Worm (Caenorhabditis elegans) whole organism, L3 larva: ENCODE measurements around the gene T16A1.5.

ENCODE experiments used
- ZK546.5 ChIP-seq: sonication (generic microtip); optimal IDR thresholded peaks from 2 replicates; lab custom pipeline; 2017; ENCODE audit warnings: missing biosample characterization, missing genetic modification characterization
- aly-2 ChIP-seq: fragments of 150-350 bp; optimal IDR thresholded peaks from 2 replicates; lab custom pipeline; 2014; ENCODE audit warnings: missing biosample characterization, missing genetic modification characterization
- ceh-16 ChIP-seq: sonication (generic microtip); optimal IDR thresholded peaks from 2 replicates; lab custom pipeline; 2017; ENCODE audit warnings: missing biosample characterization, missing genetic modification characterization
- ceh-28 ChIP-seq: fragments of 150-350 bp; optimal IDR thresholded peaks from 2 replicates; lab custom pipeline; 2014; ENCODE audit warnings: missing biosample characterization, missing genetic modification reagents, missing genetic modification characterization
- ceh-82 ChIP-seq: fragments of 150-350 bp; optimal IDR thresholded peaks from 2 replicates; lab custom pipeline; 2014; ENCODE audit warnings: missing biosample characterization, missing genetic modification characterization
- daf-12 ChIP-seq: fragments of 150-350 bp; optimal IDR thresholded peaks from 2 replicates; lab custom pipeline; 2014; ENCODE audit warnings: missing biosample characterization, missing genetic modification reagents, missing genetic modification characterization
- egl-27 ChIP-seq: sonication (generic microtip); optimal IDR thresholded peaks from 4 replicates; lab custom pipeline; 2017; ENCODE audit warnings: missing biosample characterization, missing genetic modification reagents, missing genetic modification characterization
- egl-5 ChIP-seq: fragments of 150-350 bp; optimal IDR thresholded peaks from 2 replicates; lab custom pipeline; 2017; ENCODE audit warnings: missing biosample characterization, missing genetic modification reagents, missing genetic modification characterization, inconsistent platforms
- elt-1 ChIP-seq: fragments of 150-350 bp; optimal IDR thresholded peaks from 2 replicates; lab custom pipeline; 2014; ENCODE audit warnings: missing biosample characterization, missing genetic modification characterization
- eor-1 ChIP-seq, 2 experiments: fragments of 150-350 bp; optimal IDR thresholded peaks; 2 replicates each; lab custom pipeline; 2014 to 2018; ENCODE audit warnings: missing biosample characterization in 2 of 2, missing genetic modification characterization in 2 of 2
- fkh-10 ChIP-seq: sonication (generic microtip); optimal IDR thresholded peaks from 2 replicates; lab custom pipeline; 2017; ENCODE audit warnings: missing biosample characterization, missing genetic modification reagents, missing genetic modification characterization
- fkh-2 ChIP-seq: fragments of 150-350 bp; optimal IDR thresholded peaks from 2 replicates; lab custom pipeline; 2014; ENCODE audit warnings: missing biosample characterization, missing genetic modification reagents, missing genetic modification characterization
- hmg-11 ChIP-seq: sonication (generic microtip); optimal IDR thresholded peaks from 2 replicates; lab custom pipeline; 2016; ENCODE audit warnings: missing genetic modification characterization, missing compliant biosample characterization
- lin-15B ChIP-seq: fragments of 150-350 bp; optimal IDR thresholded peaks from 2 replicates; lab custom pipeline; 2014; ENCODE audit warnings: missing biosample characterization, missing genetic modification characterization
- lsy-12 ChIP-seq: sonication (generic microtip); optimal IDR thresholded peaks from 2 replicates; lab custom pipeline; 2016; ENCODE audit warnings: mild to moderate bottlenecking, missing genetic modification characterization, missing compliant biosample characterization
- mdl-1 ChIP-seq: fragments of 150-350 bp; optimal IDR thresholded peaks from 2 replicates; lab custom pipeline; 2014; ENCODE audit warnings: missing biosample characterization, missing genetic modification characterization
- mml-1 ChIP-seq: fragments of 150-350 bp; sonication (generic microtip); optimal IDR thresholded peaks from 3 replicates; lab custom pipeline; 2014; ENCODE audit warnings: missing biosample characterization, missing genetic modification characterization
- nfya-1 ChIP-seq: sonication (generic microtip); optimal IDR thresholded peaks from 2 replicates; lab custom pipeline; 2017; ENCODE audit warnings: missing genetic modification characterization, mild to moderate bottlenecking, missing compliant biosample characterization, antibody characterized with exemption, moderate library complexity; ENCODE audit not compliant: insufficient read depth
- nhr-11 ChIP-seq: fragments of 150-350 bp; optimal IDR thresholded peaks from 2 replicates; lab custom pipeline; 2014; ENCODE audit warnings: missing biosample characterization, missing genetic modification characterization
- nhr-237 ChIP-seq: fragments of 150-350 bp; optimal IDR thresholded peaks from 2 replicates; lab custom pipeline; 2014; ENCODE audit warnings: missing biosample characterization, missing genetic modification characterization
- nhr-25 ChIP-seq: sonication (generic microtip); optimal IDR thresholded peaks from 2 replicates; lab custom pipeline; 2017; ENCODE audit warnings: missing biosample characterization, missing genetic modification characterization
- nhr-28 ChIP-seq: fragments of 150-350 bp; optimal IDR thresholded peaks from 2 replicates; lab custom pipeline; 2014; ENCODE audit warnings: missing biosample characterization, missing genetic modification characterization
- nhr-43 ChIP-seq: sonication (generic microtip); optimal IDR thresholded peaks from 2 replicates; lab custom pipeline; 2016; ENCODE audit warnings: mild to moderate bottlenecking, missing genetic modification characterization, missing compliant biosample characterization; ENCODE audit not compliant: poor library complexity, severe bottlenecking
- nhr-67 ChIP-seq: fragments of 150-350 bp; optimal IDR thresholded peaks from 2 replicates; lab custom pipeline; 2014; ENCODE audit warnings: missing biosample characterization, missing genetic modification characterization
- nhr-76 ChIP-seq: fragments of 150-350 bp; sonication (generic microtip); optimal IDR thresholded peaks from 5 replicates; lab custom pipeline; 2014; ENCODE audit warnings: missing biosample characterization, missing genetic modification characterization
- pqm-1 ChIP-seq: fragments of 150-350 bp; optimal IDR thresholded peaks from 2 replicates; lab custom pipeline; 2017; ENCODE audit warnings: missing biosample characterization, missing genetic modification characterization, inconsistent platforms
- sea-2 ChIP-seq: fragments of 150-350 bp; sonication (generic microtip); optimal IDR thresholded peaks from 4 replicates; lab custom pipeline; 2014; ENCODE audit warnings: missing biosample characterization, missing genetic modification reagents, missing genetic modification characterization
- skn-1 ChIP-seq: fragments of 150-350 bp; optimal IDR thresholded peaks from 2 replicates; lab custom pipeline; 2014; ENCODE audit warnings: missing biosample characterization, missing genetic modification characterization
- snpc-4 ChIP-seq: fragments of 150-350 bp; optimal IDR thresholded peaks from 2 replicates; lab custom pipeline; 2014; ENCODE audit warnings: missing biosample characterization, missing genetic modification characterization
- tbx-2 ChIP-seq: sonication (generic microtip); optimal IDR thresholded peaks from 2 replicates; lab custom pipeline; 2016; ENCODE audit warnings: mild to moderate bottlenecking, missing genetic modification characterization, missing compliant biosample characterization
- unc-62 ChIP-seq: fragments of 150-350 bp; sonication (generic microtip); optimal IDR thresholded peaks from 4 replicates; lab custom pipeline; 2014; ENCODE audit warnings: missing biosample characterization, missing genetic modification reagents, missing genetic modification characterization
- zag-1 ChIP-seq: fragments of 150-350 bp; optimal IDR thresholded peaks from 2 replicates; lab custom pipeline; 2014; ENCODE audit warnings: missing biosample characterization, missing genetic modification characterization
- ztf-11 ChIP-seq: fragments of 150-350 bp; optimal IDR thresholded peaks from 2 replicates; lab custom pipeline; 2014; ENCODE audit warnings: missing biosample characterization, missing genetic modification characterization
- ztf-4 ChIP-seq: fragments of 150-350 bp; optimal IDR thresholded peaks from 2 replicates; lab custom pipeline; 2014; ENCODE audit warnings: missing biosample characterization, missing genetic modification characterization

The T16A1.5 gene

ce11 chrII:2114488-2114887 lies 30.9 kb upstream of the T16A1.5 start:
- TF ChIP-seq hmg-11 (tag; lab: Kevin White, UChicago) (no peak), lin-15B (tag; lab: Kevin White, UChicago) (no peak), nhr-11 (no peak), egl-27 (tag; lab: Kevin White, UChicago) (no peak), nhr-25 (tag; lab: Kevin White, UChicago) (no peak), zag-1 (tag; lab: Kevin White, UChicago) (no peak), mdl-1 (tag; lab: Kevin White, UChicago) (no peak), ceh-16 (tag; lab: Kevin White, UChicago) (no peak), skn-1 (tag; lab: Kevin White, UChicago) (no peak), ztf-4 (tag; lab: Kevin White, UChicago) (no peak), nhr-76 (tag; lab: Kevin White, UChicago) (no peak), snpc-4 (tag; lab: Kevin White, UChicago) (no peak), aly-2 (tag; lab: Kevin White, UChicago) (no peak), fkh-2 (tag; lab: Kevin White, UChicago) (no peak), unc-62 (GFP tag; lab: Kevin White, UChicago) (no peak), daf-12 (tag; lab: Kevin White, UChicago) (no peak), nhr-237 (no peak), lsy-12 (tag; lab: Kevin White, UChicago) (no peak), pqm-1 (tag; lab: Kevin White, UChicago) (no peak)

- TF ChIP-seq skn-1 (tag; lab: Kevin White, UChicago) (no peak), ztf-11 (no peak), sea-2 (GFP tag; lab: Kevin White, UChicago) (no peak), nfya-1 (tag; lab: Kevin White, UChicago) (no peak), mml-1 (no peak), fkh-2 (tag; lab: Kevin White, UChicago) (no peak), snpc-4 (tag; lab: Kevin White, UChicago) (no peak), nhr-76 (tag; lab: Kevin White, UChicago) (no peak), nhr-237 (no peak), lin-15B (tag; lab: Kevin White, UChicago) (no peak), lsy-12 (tag; lab: Kevin White, UChicago) (no peak), tbx-2 (tag; lab: Kevin White, UChicago) (no peak), daf-12 (tag; lab: Kevin White, UChicago) (no peak), elt-1 (tag; lab: Kevin White, UChicago) (no peak)
These were observed 29.3 kb upstream of the T16A1.5 start, which contains the start of gene R52.6 for ce11 chrII:2112948-2113347. TSS of gene R52.6 (minus strand) at chrII:2113048.

DNA sequence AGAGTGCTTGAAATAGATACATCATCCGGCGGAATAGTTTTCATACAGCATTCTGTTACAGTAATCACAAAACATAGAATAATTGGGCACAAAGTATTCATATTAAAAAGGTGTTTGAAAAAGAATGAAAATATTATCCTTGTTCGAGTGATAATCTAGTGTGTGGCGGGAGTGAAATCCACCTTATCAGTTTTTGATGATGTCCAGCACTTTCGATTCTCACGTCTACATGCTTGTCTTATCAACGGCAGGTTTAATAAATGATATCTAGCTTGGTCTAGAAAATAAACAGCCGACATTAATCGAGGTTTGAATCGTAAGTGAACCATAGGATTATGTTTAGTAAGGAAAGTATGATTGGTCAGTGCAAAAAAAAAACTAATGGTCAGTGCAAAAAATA lies 26.3 kb upstream of the T16A1.5 start, which contains the start of gene R52.5:
R52.5 (minus strand) TSS at position 101 of the 400 bp plus-strand sequence.
- no peak for TF ChIP-seq eor-1 (tag; optimal IDR thresholded peaks at IDR 0.05; lab: Kevin White, UChicago)
- no peak for TF ChIP-seq lin-15B (tag; lab: Kevin White, UChicago)
- TF ChIP-seq nhr-43 (tag; lab: Kevin White, UChicago), result no peak
- no peak for TF ChIP-seq egl-27 (tag; lab: Kevin White, UChicago)
- TF ChIP-seq nhr-67 (tag; lab: Kevin White, UChicago), result no peak
- TF ChIP-seq ZK546.5 (tag; lab: Kevin White, UChicago), result no peak
- no peak for TF ChIP-seq skn-1 (tag; lab: Kevin White, UChicago)
- no peak for TF ChIP-seq ceh-82
- no peak for TF ChIP-seq sea-2 (GFP tag; lab: Kevin White, UChicago)
- TF ChIP-seq zag-1 (tag; lab: Kevin White, UChicago), result no peak
- TF ChIP-seq nhr-28 (tag; lab: Kevin White, UChicago), result no peak
- TF ChIP-seq, all 47 proteins: peak for 0

- TF ChIP-seq ceh-28 (tag; lab: Kevin White, UChicago) (no peak), lin-15B (tag; lab: Kevin White, UChicago) (no peak), egl-5 (tag; lab: Kevin White, UChicago) (no peak), fkh-10 (no peak)
These were observed 24.7 kb upstream of the T16A1.5 start, which contains the start of gene R52.4 for ce11 chrII:2108295-2108694. TSS of gene R52.4 (minus strand) at chrII:2108395.
